Worm (Caenorhabditis elegans) whole organism, L4/young adult: ENCODE data around the gene pqn-65.

Source experiments
- dao-5 ChIP-seq: sonication (generic microtip); optimal IDR thresholded peaks from 2 replicates; lab custom pipeline; 2016; ENCODE audit warnings: missing genotype, missing genetic modification characterization, moderate library complexity, missing compliant biosample characterization
- him-1 ChIP-seq: sonication (generic microtip); optimal IDR thresholded peaks from 2 replicates; lab custom pipeline; 2016; ENCODE audit warnings: missing genotype, missing genetic modification reagents, missing genetic modification characterization, missing compliant biosample characterization

DNA sequence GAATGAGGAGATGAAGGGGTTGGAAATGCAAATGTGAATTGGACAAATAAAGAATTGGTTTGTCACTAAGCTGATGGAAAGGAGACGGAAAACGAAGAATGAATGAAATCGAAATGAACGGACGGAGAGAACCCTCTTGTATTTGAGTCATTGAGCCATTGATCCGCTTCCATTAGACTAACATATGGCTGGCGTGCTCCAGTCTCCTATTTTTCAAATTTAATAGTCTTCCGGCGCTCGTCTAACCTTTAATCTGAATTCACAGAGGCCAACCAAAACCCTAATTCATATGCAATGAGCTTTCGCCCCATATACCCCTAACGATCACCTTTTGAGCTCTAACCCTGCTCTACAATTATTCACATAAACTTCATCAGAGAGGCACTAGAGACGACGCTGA, 2.6 kb upstream of the pqn-65 start, which contains the start of gene C46C11.3:
- TF ChIP-seq him-1 (tag; lab: Kevin White, UChicago) (no peak), dao-5 (tag; lab: Kevin White, UChicago) (no peak)
